Worm (Caenorhabditis elegans): Measurements from ENCODE around the gene K09C4.10.

- TF ChIP-seq tbx-37 (GFP tag; conservative IDR thresholded peaks at IDR 0.05) (no peak), tra-4 (tag; optimal IDR thresholded peaks at IDR 0.05) (no peak), B0310.2 (tag; optimal IDR thresholded peaks at IDR 0.05) (no peak), ama-1 (optimal IDR thresholded peaks at IDR 0.05) (no peak), hnd-1 (tag; optimal IDR thresholded peaks at IDR 0.05) (no peak)
Measured at ce11 chrX:3256784-3257493, 23.1 kb downstream of the K09C4.10 start, which contains the start of gene lbp-3.

Data from whole organism, early embryonic.